Fruit fly (Drosophila melanogaster) whole organism, embryonic: ENCODE results near the gene CG31804.

Source experiments
- CG1233 ChIP-seq: fragments of 200-800 bp; sonication (Bioruptor generic); optimal IDR thresholded peaks from 4 replicates; lab custom pipeline; 2018; ENCODE audit warnings: missing biosample characterization, mild to moderate bottlenecking, missing genetic modification characterization
- CG12391 ChIP-seq: fragments of 200-800 bp; sonication (Bioruptor generic); optimal IDR thresholded peaks from 3 replicates; lab custom pipeline; 2018; ENCODE audit warnings: missing biosample characterization, mild to moderate bottlenecking, missing genetic modification characterization, moderate library complexity
- CG15479 ChIP-seq: fragments of 200-800 bp; sonication (Bioruptor generic); optimal IDR thresholded peaks from 3 replicates; lab custom pipeline; 2019; ENCODE audit warnings: missing biosample characterization, mild to moderate bottlenecking, missing genetic modification characterization, moderate library complexity
- CG4730 ChIP-seq: fragments of 200-800 bp; sonication (Bioruptor generic); IDR thresholded peaks from 2 replicates; pipeline ENCODE4 v1.3.6; 2022; ENCODE audit warnings: missing biosample characterization, missing genetic modification characterization
- CG6175 ChIP-seq: fragments of 200-800 bp; sonication (Bioruptor generic); IDR thresholded peaks from 3 replicates; pipeline ENCODE4 v1.3.6; 2022; ENCODE audit warnings: missing biosample characterization, missing genetic modification characterization
- CG9215 ChIP-seq: fragments of 200-800 bp; sonication (Bioruptor generic); IDR thresholded peaks from 2 replicates; pipeline ENCODE4 v1.3.6; 2022; ENCODE audit warnings: missing biosample characterization, missing genetic modification characterization
- CHES-1-like ChIP-seq: fragments of 200-800 bp; sonication (Bioruptor generic); optimal IDR thresholded peaks from 2 replicates; lab custom pipeline; 2016; ENCODE audit warnings: missing biosample characterization, missing genetic modification characterization
- Camta ChIP-seq: fragments of 200-800 bp; sonication (Bioruptor generic); optimal IDR thresholded peaks from 2 replicates; lab custom pipeline; 2016; ENCODE audit warnings: missing biosample characterization, missing genetic modification characterization
- H15 ChIP-seq: fragments of 200-800 bp; sonication (Bioruptor generic); IDR thresholded peaks from 3 replicates; pipeline ENCODE4 v1.3.6; 2022; ENCODE audit warnings: missing biosample characterization, missing genetic modification characterization
- NfI ChIP-seq: fragments of 200-800 bp; sonication (Bioruptor generic); optimal IDR thresholded peaks from 3 replicates; lab custom pipeline; 2018; ENCODE audit warnings: missing biosample characterization, mild to moderate bottlenecking, missing genetic modification characterization, moderate library complexity
- Rfx ChIP-seq: fragments of 200-800 bp; sonication (Bioruptor generic); IDR thresholded peaks from 2 replicates; pipeline ENCODE4 v1.3.6; 2022; ENCODE audit warnings: missing biosample characterization, missing genetic modification characterization
- Rx ChIP-seq: fragments of 200-800 bp; sonication (Bioruptor generic); IDR thresholded peaks from 2 replicates; pipeline ENCODE4 v1.3.6; 2022; ENCODE audit warnings: missing biosample characterization, missing genetic modification characterization
- Sox100B ChIP-seq: fragments of 200-800 bp; sonication (Bioruptor generic); optimal IDR thresholded peaks from 3 replicates; lab custom pipeline; 2018; ENCODE audit warnings: missing biosample characterization, mild to moderate bottlenecking, missing genetic modification characterization
- Taf1 ChIP-seq: fragments of 200-800 bp; sonication (Bioruptor generic); IDR thresholded peaks from 2 replicates; pipeline ENCODE4 v1.3.6; 2022; ENCODE audit warnings: missing biosample characterization, missing genetic modification characterization
- caup ChIP-seq: fragments of 200-800 bp; sonication (Bioruptor generic); optimal IDR thresholded peaks from 3 replicates; lab custom pipeline; 2017; ENCODE audit warnings: missing biosample characterization, mild to moderate bottlenecking, missing genetic modification characterization, moderate library complexity; ENCODE audit not compliant: severe bottlenecking
- dmrt11E ChIP-seq: fragments of 200-800 bp; sonication (Bioruptor generic); optimal IDR thresholded peaks from 3 replicates; lab custom pipeline; 2018; ENCODE audit warnings: missing biosample characterization, mild to moderate bottlenecking, missing genetic modification characterization, moderate library complexity
- hkb ChIP-seq, 2 experiments: fragments of 200-800 bp in 1 of 2; fragments of >200 bp in 1 of 2; sonication (Bioruptor generic) in 1 of 2; IDR thresholded peaks in 1 of 2; optimal IDR thresholded peaks in 1 of 2; 2 replicates each; pipeline versions ENCODE4 v1.3.6 to Lab custom; 2017 to 2022; ENCODE audit warnings: missing biosample characterization in 1 of 2, missing genetic modification characterization in 1 of 2
- jing ChIP-seq: fragments of 200-800 bp; sonication (Bioruptor generic); optimal IDR thresholded peaks from 2 replicates; lab custom pipeline; 2018; ENCODE audit warnings: missing biosample characterization, mild to moderate bottlenecking, missing genetic modification characterization
- mld ChIP-seq: fragments of 200-800 bp; sonication (Bioruptor generic); IDR thresholded peaks from 3 replicates; pipeline ENCODE4 v1.3.6; 2022; ENCODE audit warnings: missing biosample characterization, missing genetic modification characterization; ENCODE audit not compliant: partially characterized antibody
- pum ChIP-seq: fragments of 200-800 bp; sonication (Bioruptor generic); optimal IDR thresholded peaks from 2 replicates; lab custom pipeline; 2016; ENCODE audit warnings: missing biosample characterization, missing genetic modification characterization
- schlank ChIP-seq: fragments of 200-800 bp; sonication (Bioruptor generic); optimal IDR thresholded peaks from 2 replicates; lab custom pipeline; 2018; ENCODE audit warnings: missing biosample characterization, mild to moderate bottlenecking, missing genetic modification characterization
- sim ChIP-seq: fragments of 200-800 bp; sonication (Bioruptor generic); IDR thresholded peaks from 2 replicates; pipeline ENCODE4 v1.3.6; 2022; ENCODE audit warnings: missing biosample characterization, missing genetic modification characterization
- tna ChIP-seq: fragments of 200-800 bp; sonication (Bioruptor generic); IDR thresholded peaks from 2 replicates; pipeline ENCODE4 v1.3.6; 2022; ENCODE audit warnings: missing biosample characterization, missing genetic modification characterization; ENCODE audit not compliant: partially characterized antibody

Gene CG31804

dm6 chr2L:17410358-17410757, 47.1 kb downstream of the CG31804 start, which contains the start of the genes Polr2J and CG15141 (continued):
- peak; percentile 64; the same call in 1 of the 2 replicates for TF ChIP-seq Rx (GFP tag; lab: Robert Waterston, UW)
- peak; percentile 86 for TF ChIP-seq dmrt11E (tag; lab: Kevin White, UChicago)
- TF ChIP-seq caup (GFP tag; lab: Kevin White, UChicago): peak; percentile 86
- peak; percentile 79 for TF ChIP-seq pum (GFP tag; lab: Kevin White, UChicago)
- TF ChIP-seq CG9215: peak; percentile 88
- peak; percentile 71; the same call in 2 of the 3 replicates for TF ChIP-seq CG6175 (GFP tag; lab: Robert Waterston, UW)
- TF ChIP-seq CHES-1-like (GFP tag; lab: Kevin White, UChicago): peak; percentile 76
- no peak for TF ChIP-seq mld (GFP tag; lab: Robert Waterston, UW)
- peak; percentile 80 for TF ChIP-seq CG1233
- peak; percentile 96 for TF ChIP-seq CG12391 (tag; lab: Kevin White, UChicago)
- peak; percentile 59 for TF ChIP-seq Camta (GFP tag; lab: Kevin White, UChicago)
- peak; percentile 74 for TF ChIP-seq Taf1
- no peak for TF ChIP-seq sim

- no peak for TF ChIP-seq CG15479 (GFP tag; lab: Kevin White, UChicago)
- TF ChIP-seq CG4730 (GFP tag; lab: Robert Waterston, UW): no peak
- TF ChIP-seq jing (GFP tag; lab: Kevin White, UChicago): no peak
- TF ChIP-seq schlank (tag; lab: Kevin White, UChicago): no peak
- TF ChIP-seq Rfx: no peak
- no peak for TF ChIP-seq hkb (optimal IDR thresholded peaks at IDR 0.05; lab: Kevin White, UChicago)
- TF ChIP-seq hkb (GFP tag; IDR thresholded peaks at IDR 0.05; lab: Robert Waterston, UW): no peak
- TF ChIP-seq Sox100B: no peak
- no peak for TF ChIP-seq NfI (GFP tag; lab: Kevin White, UChicago)
- TF ChIP-seq H15 (GFP tag; lab: Robert Waterston, UW): no peak
- TF ChIP-seq tna: no peak
- TF ChIP-seq, all 482 proteins: peak for 0
Observed at dm6 chr2L:17412533-17412932, 49.2 kb downstream of the CG31804 start, which contains the start of gene Rsph9. Gene Rsph9, minus strand, starts transcription at chr2L:17412633.
